Worm (Caenorhabditis elegans) whole organism, late embryonic: ENCODE data around the gene F09C6.15.

Experiments used
- ahr-1 ChIP-seq: sonication (generic microtip); optimal IDR thresholded peaks from 2 replicates; lab custom pipeline; 2016; ENCODE audit warnings: missing genetic modification characterization, missing compliant biosample characterization
- ceh-30 ChIP-seq: fragments of 150-350 bp; optimal IDR thresholded peaks from 2 replicates; lab custom pipeline; 2014; ENCODE audit warnings: missing biosample characterization, missing genetic modification characterization
- fkh-10 ChIP-seq: fragments of 150-350 bp; optimal IDR thresholded peaks from 2 replicates; lab custom pipeline; 2014; ENCODE audit warnings: missing biosample characterization, missing genetic modification reagents, missing genetic modification characterization
- nfya-1 ChIP-seq: sonication (generic microtip); optimal IDR thresholded peaks from 2 replicates; lab custom pipeline; 2017; ENCODE audit warnings: missing genetic modification characterization, mild to moderate bottlenecking, missing compliant biosample characterization, antibody characterized with exemption, moderate library complexity
- nhr-11 ChIP-seq: fragments of 150-350 bp; optimal IDR thresholded peaks from 2 replicates; lab custom pipeline; 2014; ENCODE audit warnings: missing biosample characterization, missing genetic modification characterization
- nhr-232 ChIP-seq: sonication (generic microtip); optimal IDR thresholded peaks from 2 replicates; lab custom pipeline; 2016; ENCODE audit warnings: missing genetic modification characterization, missing compliant biosample characterization
- odd-2 ChIP-seq: sonication (generic microtip); optimal IDR thresholded peaks from 2 replicates; lab custom pipeline; 2017; ENCODE audit warnings: antibody characterized with exemption, mild to moderate bottlenecking, missing genetic modification characterization, missing compliant biosample characterization
- pqm-1 ChIP-seq: sonication (generic microtip); optimal IDR thresholded peaks from 2 replicates; lab custom pipeline; 2016; ENCODE audit warnings: missing genetic modification characterization, missing compliant biosample characterization
- rnt-1 ChIP-seq: sonication (generic microtip); optimal IDR thresholded peaks from 2 replicates; lab custom pipeline; 2016; ENCODE audit warnings: missing genetic modification characterization, missing compliant biosample characterization
- unc-86 ChIP-seq: sonication (generic microtip); optimal IDR thresholded peaks from 2 replicates; lab custom pipeline; 2016; ENCODE audit warnings: missing genetic modification characterization, missing compliant biosample characterization

- TF ChIP-seq fkh-10 (no peak), nfya-1 (tag; lab: Kevin White, UChicago) (no peak), nhr-232 (tag; lab: Kevin White, UChicago) (no peak), ahr-1 (tag; lab: Kevin White, UChicago) (no peak), ceh-30 (no peak), rnt-1 (tag; lab: Kevin White, UChicago) (no peak), nhr-11 (no peak), odd-2 (tag; lab: Kevin White, UChicago) (no peak), unc-86 (tag; lab: Kevin White, UChicago) (no peak), pqm-1 (tag; lab: Kevin White, UChicago) (no peak)
Observed at ce11 chrV:16911934-16912333, 18.4 kb downstream of the F09C6.15 start, which contains the start of gene nhr-116.
